Fruit fly (Drosophila melanogaster) whole organism, embryonic: ENCODE measurements around the gene SPARC.

ENCODE experiments used
- Bgb ChIP-seq: fragments of 200-800 bp; sonication (Bioruptor generic); IDR thresholded peaks from 2 replicates; pipeline ENCODE4 v1.3.6; 2022; ENCODE audit warnings: missing biosample characterization, missing genetic modification characterization; ENCODE audit not compliant: partially characterized antibody
- CG10462 ChIP-seq: fragments of 200-800 bp; sonication (Bioruptor generic); optimal IDR thresholded peaks from 2 replicates; lab custom pipeline; 2016; ENCODE audit warnings: missing biosample characterization, missing genetic modification characterization
- CG12071 ChIP-seq: fragments of 200-800 bp; sonication (Bioruptor generic); optimal IDR thresholded peaks from 3 replicates; lab custom pipeline; 2018; ENCODE audit warnings: missing biosample characterization, mild to moderate bottlenecking, missing genetic modification characterization
- CG12236 ChIP-seq: fragments of 200-800 bp; sonication (Bioruptor generic); optimal IDR thresholded peaks from 2 replicates; lab custom pipeline; 2016; ENCODE audit warnings: missing biosample characterization, missing genetic modification characterization
- CG13296 ChIP-seq: fragments of 200-800 bp; sonication (Bioruptor generic); optimal IDR thresholded peaks from 3 replicates; lab custom pipeline; 2018; ENCODE audit warnings: missing biosample characterization, mild to moderate bottlenecking, missing genetic modification characterization
- CG13624 ChIP-seq: fragments of 200-800 bp; sonication (Bioruptor generic); optimal IDR thresholded peaks from 2 replicates; lab custom pipeline; 2016; ENCODE audit warnings: missing biosample characterization, missing genetic modification characterization
- CG14667 ChIP-seq: fragments of 200-800 bp; sonication (Bioruptor generic); IDR thresholded peaks from 2 replicates; pipeline ENCODE4 v1.3.6; 2022; ENCODE audit warnings: missing biosample characterization, missing genetic modification characterization
- CG15073 ChIP-seq: fragments of 200-800 bp; sonication (Bioruptor generic); optimal IDR thresholded peaks from 2 replicates; lab custom pipeline; 2016; ENCODE audit warnings: missing biosample characterization, missing genetic modification characterization
- CG15479 ChIP-seq: fragments of 200-800 bp; sonication (Bioruptor generic); optimal IDR thresholded peaks from 3 replicates; lab custom pipeline; 2019; ENCODE audit warnings: missing biosample characterization, mild to moderate bottlenecking, missing genetic modification characterization, moderate library complexity
- CG18599 ChIP-seq: fragments of 200-800 bp; sonication (Bioruptor generic); optimal IDR thresholded peaks from 3 replicates; lab custom pipeline; 2017; ENCODE audit warnings: missing biosample characterization, missing genetic modification characterization, mild to moderate bottlenecking, moderate library complexity, missing genetic modification reagents
- CG2712 ChIP-seq: fragments of 200-800 bp; optimal IDR thresholded peaks from 3 replicates; lab custom pipeline; 2019; ENCODE audit warnings: missing biosample characterization, mild to moderate bottlenecking, missing genetic modification characterization, moderate library complexity
- CG30020 ChIP-seq: fragments of 200-800 bp; optimal IDR thresholded peaks from 2 replicates; lab custom pipeline; 2019; ENCODE audit warnings: missing biosample characterization, mild to moderate bottlenecking, missing genetic modification characterization, moderate library complexity
- CG31365 ChIP-seq: fragments of 200-800 bp; sonication (Bioruptor generic); optimal IDR thresholded peaks from 2 replicates; lab custom pipeline; 2018; ENCODE audit warnings: missing biosample characterization, mild to moderate bottlenecking, missing genetic modification characterization
- CG34376 ChIP-seq: fragments of 200-800 bp; sonication (Bioruptor generic); optimal IDR thresholded peaks from 2 replicates; lab custom pipeline; 2018; ENCODE audit warnings: missing biosample characterization, mild to moderate bottlenecking, missing genetic modification characterization
- CG4404 ChIP-seq: fragments of 200-800 bp; sonication (Bioruptor generic); IDR thresholded peaks from 2 replicates; pipeline ENCODE4 v1.3.6; 2022; ENCODE audit warnings: missing biosample characterization, missing genetic modification characterization
- CG6254 ChIP-seq: fragments of 200-800 bp; sonication (Bioruptor generic); optimal IDR thresholded peaks from 3 replicates; lab custom pipeline; 2017; ENCODE audit warnings: mild to moderate bottlenecking, missing biosample characterization, missing genetic modification reagents, missing genetic modification characterization
- CG8290 ChIP-seq, 3 experiments: fragments of 200-800 bp; sonication (Bioruptor generic); optimal IDR thresholded peaks; 2 replicates each; lab custom pipeline; 2016 to 2019; ENCODE audit warnings: missing biosample characterization in 3 of 3, missing genetic modification characterization in 3 of 3, mild to moderate bottlenecking in 2 of 3, moderate library complexity in 1 of 3
- CG9215 ChIP-seq: fragments of 200-800 bp; sonication (Bioruptor generic); IDR thresholded peaks from 2 replicates; pipeline ENCODE4 v1.3.6; 2022; ENCODE audit warnings: missing biosample characterization, missing genetic modification characterization
- CoRest ChIP-seq: fragments of 200-800 bp; sonication (Bioruptor generic); optimal IDR thresholded peaks from 3 replicates; lab custom pipeline; 2018; ENCODE audit warnings: missing biosample characterization, mild to moderate bottlenecking, missing genetic modification characterization, moderate library complexity
- Dbx ChIP-seq: fragments of 200-800 bp; sonication (Bioruptor generic); IDR thresholded peaks from 3 replicates; pipeline ENCODE4 v1.3.6; 2022; ENCODE audit warnings: missing biosample characterization, missing genetic modification characterization
- E2f2 ChIP-seq: fragments of 200-800 bp; sonication (Bioruptor generic); IDR thresholded peaks from 2 replicates; pipeline ENCODE4 v1.3.6; 2022; ENCODE audit warnings: missing biosample characterization, missing genetic modification characterization
- Eip74EF ChIP-seq, 2 experiments: fragments of 200-800 bp in 1 of 2; fragments of >200 bp in 1 of 2; sonication (Bioruptor generic) in 1 of 2; optimal IDR thresholded peaks; 2 replicates each; lab custom pipeline; 2017 to 2019; ENCODE audit warnings: missing biosample characterization in 2 of 2, missing genetic modification characterization in 2 of 2, mild to moderate bottlenecking in 1 of 2, moderate library complexity in 1 of 2
- HHEX ChIP-seq: fragments of 200-800 bp; sonication (Bioruptor generic); optimal IDR thresholded peaks from 3 replicates; lab custom pipeline; 2017; ENCODE audit warnings: missing biosample characterization, mild to moderate bottlenecking, missing genetic modification characterization, missing genetic modification reagents
- Lhr ChIP-seq: fragments of 200-800 bp; sonication (Bioruptor generic); optimal IDR thresholded peaks from 3 replicates; lab custom pipeline; 2017; ENCODE audit warnings: mild to moderate bottlenecking, missing biosample characterization, missing genetic modification reagents, missing genetic modification characterization
- Lpt ChIP-seq: fragments of >200 bp; optimal IDR thresholded peaks from 2 replicates; lab custom pipeline; 2018; ENCODE audit warnings: missing biosample characterization, missing genetic modification characterization
- Med ChIP-seq: fragments of 200-800 bp; sonication (Bioruptor generic); peaks from one replicate; lab custom pipeline; 2016; ENCODE audit warnings: missing biosample characterization, missing genetic modification characterization, mild to moderate bottlenecking, inconsistent platforms, moderate library complexity
- Mes4 ChIP-seq: fragments of 200-800 bp; sonication (Bioruptor generic); optimal IDR thresholded peaks from 2 replicates; lab custom pipeline; 2016; ENCODE audit warnings: missing biosample characterization, missing genetic modification characterization
- Mrtf ChIP-seq: fragments of 200-800 bp; sonication (Bioruptor generic); IDR thresholded peaks from 3 replicates; pipeline ENCODE4 v1.3.6; 2022; ENCODE audit warnings: missing biosample characterization, missing genetic modification characterization
- NFAT ChIP-seq: fragments of 200-800 bp; sonication (Bioruptor generic); IDR thresholded peaks from 2 replicates; pipeline ENCODE4 v1.3.6; 2022; ENCODE audit warnings: missing biosample characterization, missing genetic modification characterization
- Nf-YB ChIP-seq: fragments of 200-800 bp; sonication (Bioruptor generic); optimal IDR thresholded peaks from 3 replicates; lab custom pipeline; 2019; ENCODE audit warnings: missing biosample characterization, mild to moderate bottlenecking, missing genetic modification characterization, moderate library complexity
- Stat92E ChIP-seq, 3 experiments: fragments of >200 bp in 2 of 3; fragments of 200-800 bp in 1 of 3; sonication (Bioruptor generic) in 1 of 3; optimal IDR thresholded peaks; 2 replicates each; lab custom pipeline; 2017 to 2019; ENCODE audit warnings: missing biosample characterization in 3 of 3, missing genetic modification characterization in 3 of 3, mild to moderate bottlenecking in 1 of 3, moderate library complexity in 1 of 3
- bigmax ChIP-seq: fragments of 200-800 bp; sonication (Bioruptor generic); optimal IDR thresholded peaks from 2 replicates; lab custom pipeline; 2018; ENCODE audit warnings: missing biosample characterization, mild to moderate bottlenecking, missing genetic modification characterization
- ci ChIP-seq: fragments of 200-800 bp; sonication (Bioruptor generic); IDR thresholded peaks from 3 replicates; pipeline ENCODE4 v1.3.6; 2022; ENCODE audit warnings: missing biosample characterization, missing genetic modification characterization
- crc ChIP-seq: fragments of 200-800 bp; sonication (Bioruptor generic); optimal IDR thresholded peaks from 2 replicates; lab custom pipeline; 2016; ENCODE audit warnings: missing biosample characterization, missing genetic modification characterization
- fd64A ChIP-seq: fragments of 200-800 bp; sonication (Bioruptor generic); optimal IDR thresholded peaks from 3 replicates; lab custom pipeline; 2018; ENCODE audit warnings: missing biosample characterization, mild to moderate bottlenecking, missing genetic modification characterization
- gem ChIP-seq: fragments of 200-800 bp; sonication (Bioruptor generic); optimal IDR thresholded peaks from 2 replicates; lab custom pipeline; 2019; ENCODE audit warnings: missing biosample characterization, mild to moderate bottlenecking, missing genetic modification characterization, moderate library complexity
- grau ChIP-seq: fragments of 200-800 bp; optimal IDR thresholded peaks from 3 replicates; lab custom pipeline; 2019; ENCODE audit warnings: missing biosample characterization, mild to moderate bottlenecking, missing genetic modification characterization, moderate library complexity
- gt ChIP-seq: fragments of 200-800 bp; sonication (Bioruptor generic); IDR thresholded peaks from 2 replicates; pipeline ENCODE4 v1.3.6; 2022; ENCODE audit warnings: missing biosample characterization, missing genetic modification characterization
- hkb ChIP-seq, 2 experiments: fragments of 200-800 bp in 1 of 2; fragments of >200 bp in 1 of 2; sonication (Bioruptor generic) in 1 of 2; IDR thresholded peaks in 1 of 2; optimal IDR thresholded peaks in 1 of 2; 2 replicates each; pipeline versions ENCODE4 v1.3.6 to Lab custom; 2017 to 2022; ENCODE audit warnings: missing biosample characterization in 1 of 2, missing genetic modification characterization in 1 of 2
- hth ChIP-seq: fragments of >200 bp; optimal IDR thresholded peaks from 2 replicates; lab custom pipeline; 2017; ENCODE audit warnings: inconsistent platforms
- org-1 ChIP-seq: fragments of 200-800 bp; sonication (Bioruptor generic); optimal IDR thresholded peaks from 2 replicates; lab custom pipeline; 2017; ENCODE audit warnings: missing biosample characterization, missing genetic modification characterization
- sna ChIP-seq: fragments of 200-800 bp; sonication (Bioruptor generic); IDR thresholded peaks from 2 replicates; pipeline ENCODE4 v1.3.6; 2022; ENCODE audit warnings: missing biosample characterization, missing genetic modification characterization; ENCODE audit not compliant: partially characterized antibody
- tna ChIP-seq: fragments of 200-800 bp; sonication (Bioruptor generic); IDR thresholded peaks from 2 replicates; pipeline ENCODE4 v1.3.6; 2022; ENCODE audit warnings: missing biosample characterization, missing genetic modification characterization; ENCODE audit not compliant: partially characterized antibody
- wdn ChIP-seq: fragments of 200-800 bp; sonication (Bioruptor generic); IDR thresholded peaks from 2 replicates; pipeline ENCODE4 v1.3.6; 2022; ENCODE audit warnings: missing biosample characterization, missing genetic modification characterization
- yki ChIP-seq: fragments of >200 bp; optimal IDR thresholded peaks from 3 replicates; lab custom pipeline; 2018

SPARC gene

DNA sequence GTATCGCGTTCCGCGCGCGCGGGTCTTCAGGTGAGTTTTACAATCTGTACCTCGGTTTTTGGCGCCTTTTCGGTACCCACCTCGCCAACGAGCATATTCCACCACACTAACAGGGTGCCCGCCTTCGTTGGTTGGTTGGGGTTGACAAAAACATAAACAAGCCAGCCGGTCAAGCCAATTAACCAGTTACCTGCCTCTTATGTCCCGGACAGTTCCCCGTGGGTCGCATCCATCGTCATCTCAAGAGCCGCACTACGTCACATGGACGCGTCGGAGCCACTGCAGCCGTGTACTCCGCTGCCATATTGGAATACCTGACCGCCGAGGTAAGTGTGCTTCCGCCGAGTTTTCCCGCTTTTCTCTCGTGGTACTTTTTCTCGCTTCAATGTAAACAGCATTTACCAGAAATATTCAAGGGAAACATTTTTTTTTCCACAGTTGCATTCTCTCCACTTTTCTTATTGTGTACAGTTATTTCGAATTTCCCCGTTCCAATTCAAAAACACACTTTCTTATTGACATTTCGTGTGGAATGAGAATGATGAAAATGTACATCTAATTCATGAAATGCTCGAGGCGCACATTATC, 4.2 kb downstream of the SPARC start (continued):
- TF ChIP-seq CG8290 (GFP tag; optimal IDR thresholded peaks at IDR 0.05; lab: Kevin White, UChicago) (no peak), CG8290 (tag; optimal IDR thresholded peaks at IDR 0.05; lab: Kevin White, UChicago) (peak in 1 of 2 experiments; percentile 35), ci (GFP tag; lab: Robert Waterston, UW) (peak; percentile 49; the same call in 1 of the 3 replicates), Mrtf (GFP tag; lab: Robert Waterston, UW) (no peak), fd64A (GFP tag; lab: Kevin White, UChicago) (peak; percentile 15), hkb (optimal IDR thresholded peaks at IDR 0.05; lab: Kevin White, UChicago) (no peak), hkb (GFP tag; IDR thresholded peaks at IDR 0.05; lab: Robert Waterston, UW) (no peak), CG12236 (GFP tag; lab: Kevin White, UChicago) (no peak), Med (GFP tag; lab: Kevin White, UChicago) (peak; percentile 87), sna (GFP tag; lab: Robert Waterston, UW) (no peak)

DNA sequence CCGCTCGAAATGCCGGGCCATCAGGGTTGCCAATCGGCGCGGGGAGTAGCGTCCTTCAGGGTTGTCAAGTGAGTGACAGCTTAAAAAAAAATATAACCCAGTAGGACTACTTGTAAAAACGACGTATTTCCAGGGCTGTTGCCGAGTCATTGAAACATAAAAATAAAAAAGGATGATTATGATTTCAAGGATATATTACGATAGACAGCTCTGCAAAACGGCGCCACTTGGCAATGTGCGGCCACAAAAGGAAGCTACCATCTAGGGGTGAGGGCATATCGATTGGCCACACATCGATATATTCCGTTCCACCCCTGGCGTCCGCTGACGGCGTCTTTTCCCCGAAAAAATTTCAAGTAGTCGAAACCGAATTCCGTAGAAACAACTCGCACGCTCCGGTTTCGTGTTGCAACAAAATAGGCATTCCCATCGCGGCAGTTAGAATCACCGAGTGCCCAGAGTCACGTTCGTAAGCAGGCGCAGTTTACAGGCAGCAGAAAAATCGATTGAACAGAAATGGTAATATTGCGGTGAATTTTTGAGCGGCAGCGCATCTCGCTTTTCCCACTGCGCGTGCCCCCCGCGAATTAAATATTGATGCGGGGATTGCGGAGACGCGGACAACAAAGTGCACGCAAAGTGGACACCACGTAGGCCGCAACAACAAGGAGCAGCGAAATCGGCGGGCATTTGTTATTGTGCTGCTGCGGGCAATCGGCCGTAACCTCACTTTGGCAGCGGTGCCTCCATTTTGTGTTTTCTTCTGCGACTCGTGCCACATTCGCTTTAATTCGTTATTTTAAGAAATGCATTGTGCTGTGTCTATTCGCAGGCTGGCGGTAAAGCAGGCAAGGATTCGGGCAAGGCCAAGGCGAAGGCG, 5.0 kb downstream of the SPARC start, which contains the start of the genes ball and His2Av:
ball (minus strand) TSS at position 231 of the 880 bp plus-strand sequence.
His2Av (plus strand) TSS at position 353 of the 880 bp plus-strand sequence.
- TF ChIP-seq CG12071 (GFP tag; lab: Kevin White, UChicago), result peak; percentile 48
- peak; percentile 85 for TF ChIP-seq CG18599 (GFP tag; lab: Kevin White, UChicago)
- peak; percentile 59 for TF ChIP-seq tna
- peak; percentile 79 for TF ChIP-seq crc (GFP tag; lab: Kevin White, UChicago)
- peak; percentile 65 for TF ChIP-seq CG34376 (GFP tag; lab: Kevin White, UChicago)
- peak; percentile 85 for TF ChIP-seq gem (tag; lab: Kevin White, UChicago)
- TF ChIP-seq E2f2 (GFP tag; lab: Robert Waterston, UW), result peak; percentile 84
- peak; percentile 74 for TF ChIP-seq grau (tag; lab: Kevin White, UChicago)
- TF ChIP-seq Dbx (GFP tag; lab: Robert Waterston, UW), result peak; percentile 88
- TF ChIP-seq org-1 (GFP tag; lab: Kevin White, UChicago), result peak; percentile 52
- no peak for TF ChIP-seq hth (lab: Kevin White, UChicago)
- peak in 1 of 2 experiments; percentile 19 for TF ChIP-seq Eip74EF (GFP tag; optimal IDR thresholded peaks at IDR 0.05; lab: Kevin White, UChicago)
- TF ChIP-seq CG4404, result peak; percentile 61; the same call in 1 of the 2 replicates
- TF ChIP-seq CG30020 (tag; lab: Kevin White, UChicago), result peak; percentile 45
- peak; percentile 83 for TF ChIP-seq CG2712 (tag; lab: Kevin White, UChicago)
- peak; percentile 58 for TF ChIP-seq CG15073 (GFP tag; lab: Kevin White, UChicago)
- peak; percentile 84 for TF ChIP-seq wdn (GFP tag; lab: Robert Waterston, UW)
- peak; percentile 57 for TF ChIP-seq CG14667 (GFP tag; lab: Robert Waterston, UW)
- peak; percentile 65 for TF ChIP-seq CG13296 (GFP tag; lab: Kevin White, UChicago)
- peak; percentile 86 for TF ChIP-seq NFAT (GFP tag; lab: Robert Waterston, UW)
- TF ChIP-seq bigmax (GFP tag; lab: Kevin White, UChicago), result peak; percentile 97
- no peak for TF ChIP-seq CG15479 (GFP tag; lab: Kevin White, UChicago)
- no peak for TF ChIP-seq Lpt (GFP tag; lab: Kevin White, UChicago)
- TF ChIP-seq CoRest (tag; lab: Kevin White, UChicago), result peak; percentile 80
- TF ChIP-seq HHEX (GFP tag; lab: Kevin White, UChicago), result peak; percentile 64
- TF ChIP-seq yki (lab: Kevin White, UChicago), result no peak
- peak; percentile 74 for TF ChIP-seq CG10462 (GFP tag; lab: Kevin White, UChicago)
- 0 out of 2 replicates have a peak, but pooled peaks have one; percentile 25 for TF ChIP-seq gt
- TF ChIP-seq Lhr (GFP tag; lab: Kevin White, UChicago), result peak; percentile 88
- peak; percentile 83 for TF ChIP-seq Mes4 (GFP tag; lab: Kevin White, UChicago)
- peak; percentile 47 for TF ChIP-seq Nf-YB (GFP tag; lab: Kevin White, UChicago)
- peak; percentile 85 for TF ChIP-seq CG13624 (GFP tag; lab: Kevin White, UChicago)
- peak in 1 of 3 experiments; percentile 93 for TF ChIP-seq Stat92E (GFP tag; optimal IDR thresholded peaks at IDR 0.05; lab: Kevin White, UChicago)
- peak; percentile 59 for TF ChIP-seq CG31365 (tag; lab: Kevin White, UChicago)
- peak; percentile 79 for TF ChIP-seq CG9215 (GFP tag; lab: Robert Waterston, UW)
- TF ChIP-seq CG6254, result peak; percentile 58
- TF ChIP-seq Bgb (GFP tag; lab: Robert Waterston, UW), result peak; percentile 94
